Worm (Caenorhabditis elegans) whole organism, L1 larva: ENCODE measurements around the gene Y15E3A.5.

Experiments
- ceh-63 ChIP-seq: fragments of 200-800 bp; sonication (Bioruptor generic); optimal IDR thresholded peaks from 2 replicates; lab custom pipeline; 2018; ENCODE audit warnings: mild to moderate bottlenecking, missing genetic modification characterization, missing compliant biosample characterization
- mdl-1 ChIP-seq, 2 experiments: fragments of 150-350 bp; optimal IDR thresholded peaks; 2 replicates each; lab custom pipeline; 2014 to 2017; ENCODE audit warnings: missing biosample characterization in 2 of 2, missing genetic modification characterization in 2 of 2, inconsistent platforms in 1 of 2
- nhr-28 ChIP-seq: fragments of 150-350 bp; optimal IDR thresholded peaks from 2 replicates; lab custom pipeline; 2014; ENCODE audit warnings: missing biosample characterization, missing genetic modification characterization

DNA sequence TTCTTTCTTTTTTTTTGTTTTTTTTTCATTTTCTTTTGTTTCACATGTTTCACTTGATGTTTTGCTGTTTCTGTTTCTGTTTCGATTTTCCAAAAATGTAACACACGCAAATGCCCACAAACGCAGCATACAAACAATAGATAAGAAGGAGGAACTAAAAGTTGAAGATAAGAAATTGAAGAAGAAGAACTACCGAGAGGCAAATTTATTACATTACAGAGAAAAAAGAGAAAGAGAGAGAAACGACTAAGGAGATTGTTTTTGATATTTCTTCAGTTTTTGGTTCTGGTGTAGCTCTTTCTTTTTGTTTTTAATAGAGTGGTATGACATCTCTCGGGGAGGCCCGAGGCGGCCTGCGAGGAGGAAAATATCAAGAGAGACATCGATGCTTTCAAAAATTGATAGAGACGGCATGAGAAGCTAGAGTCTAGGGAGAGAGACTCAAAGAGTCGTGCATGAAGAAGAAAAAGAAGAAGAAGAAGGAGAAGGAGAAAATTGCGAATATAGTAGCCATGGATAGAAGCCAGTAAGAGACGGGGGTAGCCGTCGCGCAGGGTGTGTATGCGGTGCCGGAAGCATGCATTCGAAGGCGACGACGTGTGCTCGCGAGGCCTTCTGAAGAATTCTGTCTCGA, 33.2 kb downstream of the Y15E3A.5 start:
- TF ChIP-seq ceh-63 = no peak
- TF ChIP-seq mdl-1 (tag; optimal IDR thresholded peaks at IDR 0.05; lab: Kevin White, UChicago) = no peak
- TF ChIP-seq nhr-28 (tag; lab: Kevin White, UChicago) = no peak
